Worm (Caenorhabditis elegans) whole organism, young adult: Measurements from ENCODE around the gene C45G9.14.

ENCODE experiments used
- B0336.3 ChIP-seq: fragments of 200-800 bp; sonication (Bioruptor generic); IDR thresholded peaks from 2 replicates; pipeline ENCODE4 v1.3.6; 2022; ENCODE audit warnings: missing genetic modification characterization, missing compliant biosample characterization
- C17E4.6 ChIP-seq: fragments of 200-800 bp; sonication (Bioruptor generic); IDR thresholded peaks from 2 replicates; pipeline ENCODE4 v1.3.6; 2022; ENCODE audit warnings: missing genetic modification reagents, missing genetic modification characterization, missing compliant biosample characterization
- D2030.7 ChIP-seq: fragments of 200-800 bp; sonication (Bioruptor generic); IDR thresholded peaks from 2 replicates; pipeline ENCODE4 v1.3.6; 2022; ENCODE audit warnings: missing genetic modification reagents, missing genetic modification characterization, missing compliant biosample characterization
- F10E7.11 ChIP-seq: sonication (generic microtip); optimal IDR thresholded peaks from 2 replicates; lab custom pipeline; 2017; ENCODE audit warnings: mild to moderate bottlenecking, missing genetic modification characterization, moderate library complexity, missing compliant biosample characterization
- F33H1.4 ChIP-seq: fragments of 200-800 bp; sonication (Bioruptor generic); IDR thresholded peaks from 2 replicates; pipeline ENCODE4 v1.3.6; 2022; ENCODE audit warnings: missing genetic modification reagents, missing genetic modification characterization, missing compliant biosample characterization
- F49E8.2 ChIP-seq: sonication (generic microtip); optimal IDR thresholded peaks from 3 replicates; lab custom pipeline; 2017; ENCODE audit warnings: missing genetic modification characterization, mild to moderate bottlenecking, missing compliant biosample characterization, antibody characterized with exemption, moderate library complexity; ENCODE audit not compliant: insufficient read depth
- F55B11.4 ChIP-seq: sonication (generic microtip); optimal IDR thresholded peaks from 2 replicates; lab custom pipeline; 2016; ENCODE audit warnings: missing compliant biosample characterization, missing genetic modification characterization, borderline replicate concordance; ENCODE audit not compliant: insufficient read depth
- T26A5.8 ChIP-seq: sonication (generic microtip); optimal IDR thresholded peaks from 2 replicates; lab custom pipeline; 2016; ENCODE audit warnings: missing genetic modification characterization, missing compliant biosample characterization
- Y53F4B.3 ChIP-seq: fragments of 200-800 bp; sonication (Bioruptor generic); IDR thresholded peaks from 2 replicates; pipeline ENCODE4 v1.3.6; 2022; ENCODE audit warnings: missing genetic modification reagents, missing genetic modification characterization, missing compliant biosample characterization
- Y56A3A.18 ChIP-seq: fragments of 200-800 bp; sonication (Bioruptor generic); IDR thresholded peaks from 2 replicates; pipeline ENCODE4 v1.3.6; 2022; ENCODE audit warnings: missing genetic modification reagents, missing genetic modification characterization, missing compliant biosample characterization
- ZK185.1 ChIP-seq: sonication (generic microtip); optimal IDR thresholded peaks from 2 replicates; lab custom pipeline; 2016; ENCODE audit warnings: mild to moderate bottlenecking, missing genetic modification characterization, missing compliant biosample characterization; ENCODE audit not compliant: poor library complexity, severe bottlenecking
- ama-1 ChIP-seq, 3 experiments: fragments of 150-350 bp in 1 of 3; sonication (generic microtip) in 2 of 3; optimal IDR thresholded peaks; 2 replicates each; lab custom pipeline; 2014 to 2018; ENCODE audit warnings: missing biosample characterization in 2 of 3, missing genetic modification characterization in 2 of 3, missing genetic modification reagents in 2 of 3
- aptf-2 ChIP-seq: fragments of 200-800 bp; sonication (Bioruptor generic); conservative IDR thresholded peaks from 2 replicates; pipeline ENCODE4 v1.3.6; 2022; ENCODE audit warnings: missing genetic modification reagents, missing genetic modification characterization, missing compliant biosample characterization
- cebp-2 ChIP-seq: fragments of 200-800 bp; sonication (Bioruptor generic); IDR thresholded peaks from 2 replicates; pipeline ENCODE4 v1.3.6; 2022; ENCODE audit warnings: missing genetic modification characterization, missing compliant biosample characterization
- ceh-100 ChIP-seq: fragments of 200-800 bp; sonication (Bioruptor generic); IDR thresholded peaks from 2 replicates; pipeline ENCODE4 v1.3.6; 2022; ENCODE audit warnings: missing genetic modification reagents, missing genetic modification characterization, missing compliant biosample characterization
- ceh-40 ChIP-seq: fragments of 200-800 bp; sonication (Bioruptor generic); IDR thresholded peaks from 2 replicates; pipeline ENCODE4 v1.3.6; 2022; ENCODE audit warnings: missing genetic modification characterization, missing compliant biosample characterization
- ceh-58 ChIP-seq: fragments of 200-800 bp; sonication (Bioruptor generic); IDR thresholded peaks from 2 replicates; pipeline ENCODE4 v1.3.6; 2022; ENCODE audit warnings: missing genetic modification characterization, missing compliant biosample characterization
- ceh-91 ChIP-seq: fragments of 200-800 bp; sonication (Bioruptor generic); IDR thresholded peaks from 2 replicates; pipeline ENCODE4 v1.3.6; 2022; ENCODE audit warnings: missing genetic modification reagents, missing genetic modification characterization, missing compliant biosample characterization
- chd-7 ChIP-seq: sonication (generic microtip); optimal IDR thresholded peaks from 2 replicates; lab custom pipeline; 2016; ENCODE audit warnings: mild to moderate bottlenecking, missing genetic modification characterization, moderate library complexity, missing compliant biosample characterization
- dpff-1 ChIP-seq: sonication (generic microtip); optimal IDR thresholded peaks from 2 replicates; lab custom pipeline; 2017; ENCODE audit warnings: mild to moderate bottlenecking, missing genetic modification characterization, missing compliant biosample characterization
- dpl-1 ChIP-seq: fragments of 150-350 bp; optimal IDR thresholded peaks from 2 replicates; lab custom pipeline; 2014; ENCODE audit warnings: missing biosample characterization, missing genetic modification reagents, missing genetic modification characterization
- ekl-4 ChIP-seq: fragments of 200-800 bp; sonication (Bioruptor generic); IDR thresholded peaks from 2 replicates; pipeline ENCODE4 v1.3.6; 2022; ENCODE audit warnings: missing genetic modification reagents, missing genetic modification characterization, missing compliant biosample characterization
- hlh-26 ChIP-seq: fragments of 200-800 bp; sonication (Bioruptor generic); conservative IDR thresholded peaks from 2 replicates; pipeline ENCODE4 v1.3.6; 2022; ENCODE audit warnings: missing genetic modification reagents, missing genetic modification characterization, missing compliant biosample characterization
- hmg-20 ChIP-seq: fragments of 200-800 bp; sonication (Bioruptor generic); IDR thresholded peaks from 2 replicates; pipeline ENCODE4 v1.3.6; 2022; ENCODE audit warnings: missing genetic modification reagents, missing genetic modification characterization, missing compliant biosample characterization
- hrde-1 ChIP-seq: sonication (generic microtip); optimal IDR thresholded peaks from 2 replicates; lab custom pipeline; 2016; ENCODE audit warnings: missing genetic modification characterization, mild to moderate bottlenecking, missing compliant biosample characterization, moderate library complexity, missing genotype, missing genetic modification reagents, borderline replicate concordance
- hsf-1 ChIP-seq: fragments of 200-800 bp; sonication (Bioruptor generic); IDR thresholded peaks from 2 replicates; pipeline ENCODE4 v1.3.6; 2022; ENCODE audit warnings: missing genetic modification reagents, missing genetic modification characterization, missing compliant biosample characterization
- lin-26 ChIP-seq: fragments of 200-800 bp; sonication (Bioruptor generic); IDR thresholded peaks from 2 replicates; pipeline ENCODE4 v1.3.6; 2022; ENCODE audit warnings: missing genetic modification reagents, missing genetic modification characterization, missing compliant biosample characterization
- lin-54 ChIP-seq: fragments of 200-800 bp; sonication (Bioruptor generic); optimal IDR thresholded peaks from 2 replicates; lab custom pipeline; 2018; ENCODE audit warnings: mild to moderate bottlenecking, missing genetic modification characterization, missing compliant biosample characterization
- lir-1 ChIP-seq: fragments of 200-800 bp; sonication (Bioruptor generic); conservative IDR thresholded peaks from 2 replicates; pipeline ENCODE4 v1.3.6; 2022; ENCODE audit warnings: missing genetic modification reagents, missing genetic modification characterization, missing compliant biosample characterization
- lsl-1 ChIP-seq: fragments of 200-800 bp; sonication (Bioruptor generic); optimal IDR thresholded peaks from 2 replicates; lab custom pipeline; 2018; ENCODE audit warnings: mild to moderate bottlenecking, missing genetic modification characterization, moderate library complexity, missing compliant biosample characterization
- madf-10 ChIP-seq: sonication (generic microtip); optimal IDR thresholded peaks from 2 replicates; lab custom pipeline; 2016; ENCODE audit warnings: mild to moderate bottlenecking, missing genetic modification characterization, missing compliant biosample characterization
- madf-3 ChIP-seq: fragments of 200-800 bp; sonication (Bioruptor generic); IDR thresholded peaks from 2 replicates; pipeline ENCODE4 v1.3.6; 2022; ENCODE audit warnings: missing genetic modification reagents, missing genetic modification characterization, missing compliant biosample characterization
- madf-8 ChIP-seq: fragments of 200-800 bp; sonication (Bioruptor generic); conservative IDR thresholded peaks from 2 replicates; pipeline ENCODE4 v1.3.6; 2022; ENCODE audit warnings: missing genetic modification reagents, missing genetic modification characterization, missing compliant biosample characterization
- mcd-1 ChIP-seq: fragments of 200-800 bp; sonication (Bioruptor generic); IDR thresholded peaks from 2 replicates; pipeline ENCODE4 v1.3.6; 2022; ENCODE audit warnings: missing genetic modification reagents, missing genetic modification characterization, missing compliant biosample characterization
- nfya-1 ChIP-seq: sonication (generic microtip); optimal IDR thresholded peaks from 2 replicates; lab custom pipeline; 2017; ENCODE audit warnings: antibody characterized with exemption, missing compliant biosample characterization, missing genetic modification characterization, borderline replicate concordance; ENCODE audit not compliant: insufficient read depth
- nhr-120 ChIP-seq: fragments of 200-800 bp; sonication (Bioruptor generic); IDR thresholded peaks from 2 replicates; pipeline ENCODE4 v1.3.6; 2022; ENCODE audit warnings: missing genetic modification characterization, missing compliant biosample characterization
- nhr-179 ChIP-seq: sonication (generic microtip); optimal IDR thresholded peaks from 2 replicates; lab custom pipeline; 2016; ENCODE audit warnings: mild to moderate bottlenecking, missing genetic modification characterization, missing compliant biosample characterization
- nhr-27 ChIP-seq: fragments of 200-800 bp; sonication (Bioruptor generic); optimal IDR thresholded peaks from 2 replicates; lab custom pipeline; 2018; ENCODE audit warnings: mild to moderate bottlenecking, missing genetic modification characterization, moderate library complexity, missing compliant biosample characterization
- rec-8 ChIP-seq, 2 experiments: sonication (generic microtip); optimal IDR thresholded peaks; 2 replicates each; lab custom pipeline; 2016; ENCODE audit warnings: mild to moderate bottlenecking in 2 of 2, missing genetic modification characterization in 2 of 2, missing genetic modification reagents in 2 of 2, missing genotype in 2 of 2, missing biosample characterization in 1 of 2, missing compliant biosample characterization in 1 of 2, moderate library complexity in 1 of 2
- repo-1 ChIP-seq: sonication (generic microtip); optimal IDR thresholded peaks from 2 replicates; lab custom pipeline; 2017; ENCODE audit warnings: mild to moderate bottlenecking, missing genetic modification characterization, missing compliant biosample characterization
- snpc-1.1 ChIP-seq: sonication (generic microtip); optimal IDR thresholded peaks from 2 replicates; lab custom pipeline; 2017; ENCODE audit warnings: missing genetic modification characterization, mild to moderate bottlenecking, missing compliant biosample characterization, antibody characterized with exemption, moderate library complexity, missing genotype, missing genetic modification reagents; ENCODE audit not compliant: insufficient read depth
- snpc-4 ChIP-seq, 5 experiments: fragments of 150-350 bp in 1 of 5; sonication (generic microtip) in 4 of 5; optimal IDR thresholded peaks; 2 replicates each; lab custom pipeline; 2014 to 2018; ENCODE audit warnings: missing genetic modification characterization in 5 of 5, missing biosample characterization in 3 of 5, antibody characterized with exemption in 2 of 5, mild to moderate bottlenecking in 2 of 5, missing compliant biosample characterization in 2 of 5, missing genotype in 2 of 5, moderate library complexity in 2 of 5, missing genetic modification reagents in 1 of 5
- unc-130 ChIP-seq: sonication (generic microtip); optimal IDR thresholded peaks from 2 replicates; lab custom pipeline; 2016; ENCODE audit warnings: missing genetic modification reagents, missing genetic modification characterization, missing compliant biosample characterization
- ztf-25 ChIP-seq: fragments of 200-800 bp; sonication (Bioruptor generic); IDR thresholded peaks from 2 replicates; pipeline ENCODE4 v1.3.6; 2022; ENCODE audit warnings: missing genetic modification reagents, missing genetic modification characterization, missing compliant biosample characterization
- ztf-26 ChIP-seq: sonication (generic microtip); optimal IDR thresholded peaks from 2 replicates; lab custom pipeline; 2017; ENCODE audit warnings: missing genetic modification characterization, missing compliant biosample characterization
- ztf-28 ChIP-seq: fragments of 200-800 bp; sonication (Bioruptor generic); IDR thresholded peaks from 2 replicates; pipeline ENCODE4 v1.3.6; 2022; ENCODE audit warnings: missing genetic modification reagents, missing genetic modification characterization, missing compliant biosample characterization

C45G9.14 gene

ce11 chrIII:5018116-5018689 is 26.6 kb upstream of the C45G9.14 start, which contains the start of gene wip-1 (continued):
- TF ChIP-seq hmg-20 (GFP tag; lab: Robert Waterston, UW), result peak; percentile 88
- peak; percentile 99 for TF ChIP-seq B0336.3 (GFP tag; lab: Robert Waterston, UW)
- TF ChIP-seq ama-1 (optimal IDR thresholded peaks at IDR 0.05; lab: Kevin White, UChicago), result no peak
- TF ChIP-seq ama-1 (GFP tag; optimal IDR thresholded peaks at IDR 0.05; lab: Kevin White, UChicago), result peak; percentile 27 to 80
- TF ChIP-seq lir-1 (GFP tag; lab: Robert Waterston, UW), result peak; percentile 95
- peak; percentile 93 for TF ChIP-seq ceh-91 (GFP tag; lab: Robert Waterston, UW)
- peak; percentile 96 for TF ChIP-seq mcd-1 (GFP tag; lab: Robert Waterston, UW)
- TF ChIP-seq madf-10, result peak; percentile 93
- peak; percentile 80 for TF ChIP-seq snpc-4 (GFP tag; optimal IDR thresholded peaks at IDR 0.05; lab: Kevin White, UChicago)
- peak; percentile 86 to 93 (median 90) for TF ChIP-seq snpc-4 (tag; optimal IDR thresholded peaks at IDR 0.05; lab: Kevin White, UChicago)
- TF ChIP-seq lin-26, result peak; percentile 89
- no peak for TF ChIP-seq ceh-58 (GFP tag; lab: Robert Waterston, UW)
- TF ChIP-seq Y56A3A.18, result peak; percentile 95
- no peak for TF ChIP-seq nhr-120 (GFP tag; lab: Robert Waterston, UW)
- no peak for TF ChIP-seq dpff-1 (tag; lab: Kevin White, UChicago)
- TF ChIP-seq D2030.7, result peak; percentile 96
- peak; percentile 71 for TF ChIP-seq F10E7.11 (tag; lab: Kevin White, UChicago)
- peak; percentile 96 for TF ChIP-seq repo-1
- peak; percentile 98 for TF ChIP-seq ekl-4
- peak; percentile 95 for TF ChIP-seq F49E8.2 (tag; lab: Kevin White, UChicago)
- TF ChIP-seq ztf-28, result peak; percentile 92
- TF ChIP-seq T26A5.8 (tag; lab: Kevin White, UChicago), result no peak
- no peak for TF ChIP-seq F55B11.4
- TF ChIP-seq ZK185.1 (tag; lab: Kevin White, UChicago), result peak; percentile 96
- TF ChIP-seq chd-7, result peak; percentile 89
- peak; percentile 92 for TF ChIP-seq F33H1.4 (GFP tag; lab: Robert Waterston, UW)
- no peak for TF ChIP-seq ceh-40 (GFP tag; lab: Robert Waterston, UW)
- peak; percentile 93 for TF ChIP-seq lsl-1 (GFP tag; lab: Kevin White, UChicago)
- TF ChIP-seq ztf-26 (tag; lab: Kevin White, UChicago), result peak; percentile 97
- TF ChIP-seq nhr-179 (tag; lab: Kevin White, UChicago), result no peak
- peak; percentile 89 for TF ChIP-seq ceh-100 (GFP tag; lab: Robert Waterston, UW)
- peak; percentile 47; the same call in 1 of the 2 replicates for TF ChIP-seq ztf-25 (GFP tag; lab: Robert Waterston, UW)
- TF ChIP-seq C17E4.6, result peak; percentile 96
- peak; percentile 88 for TF ChIP-seq Y53F4B.3
- peak; percentile 96 for TF ChIP-seq unc-130
- peak; percentile 81; the same call in 1 of the 2 replicates for TF ChIP-seq cebp-2 (GFP tag; lab: Robert Waterston, UW)
- TF ChIP-seq nhr-27, result peak; percentile 72
- peak; percentile 98 for TF ChIP-seq lin-54 (GFP tag; lab: Kevin White, UChicago)
- peak; percentile 90 for TF ChIP-seq hsf-1 (GFP tag; lab: Robert Waterston, UW)
- TF ChIP-seq hlh-26 (GFP tag; lab: Robert Waterston, UW), result no peak
- TF ChIP-seq nfya-1, result no peak
- TF ChIP-seq rec-8 (tag; optimal IDR thresholded peaks at IDR 0.05; lab: Kevin White, UChicago), result peak; percentile 31 to 60
- TF ChIP-seq madf-3, result peak; percentile 96
- TF ChIP-seq dpl-1, result peak; percentile 86
- TF ChIP-seq madf-8 (GFP tag; lab: Robert Waterston, UW), result peak; percentile 89
- peak; percentile 82 for TF ChIP-seq hrde-1 (tag; lab: Kevin White, UChicago)
- TF ChIP-seq snpc-1.1 (tag; lab: Kevin White, UChicago), result peak; percentile 81
- peak; percentile 79 for TF ChIP-seq aptf-2 (GFP tag; lab: Robert Waterston, UW)
